Fruit fly (Drosophila melanogaster) whole organism, prepupa: ENCODE data around the gene Nse4.

ENCODE experiments used
- CG11902 ChIP-seq: fragments of 200-800 bp; sonication (Bioruptor generic); optimal IDR thresholded peaks from 3 replicates; lab custom pipeline; 2016; ENCODE audit warnings: missing biosample characterization, missing genetic modification characterization
- CG15336 ChIP-seq: fragments of 200-800 bp; sonication (Bioruptor generic); IDR thresholded peaks from 2 replicates; pipeline ENCODE4 v1.3.6; 2022; ENCODE audit warnings: missing biosample characterization, missing genetic modification characterization
- CG1621 ChIP-seq: fragments of 200-800 bp; sonication (Bioruptor generic); optimal IDR thresholded peaks from 3 replicates; lab custom pipeline; 2018; ENCODE audit warnings: missing biosample characterization, mild to moderate bottlenecking, missing genetic modification characterization
- CG16779 ChIP-seq: fragments of 200-800 bp; sonication (Bioruptor generic); optimal IDR thresholded peaks from 3 replicates; lab custom pipeline; 2017; ENCODE audit warnings: missing biosample characterization, mild to moderate bottlenecking, missing genetic modification characterization
- CG3032 ChIP-seq: fragments of 200-800 bp; optimal IDR thresholded peaks from 2 replicates; lab custom pipeline; 2019; ENCODE audit warnings: missing biosample characterization, mild to moderate bottlenecking, missing genetic modification characterization, moderate library complexity
- CG31627 ChIP-seq: fragments of 200-800 bp; sonication (Bioruptor generic); optimal IDR thresholded peaks from 3 replicates; lab custom pipeline; 2016; ENCODE audit warnings: missing biosample characterization, missing genetic modification characterization
- CG32006 ChIP-seq: fragments of 200-800 bp; sonication (Bioruptor generic); optimal IDR thresholded peaks from 3 replicates; lab custom pipeline; 2017; ENCODE audit warnings: missing biosample characterization, mild to moderate bottlenecking, missing genetic modification characterization
- CG34406 ChIP-seq: fragments of 200-800 bp; sonication (Bioruptor generic); optimal IDR thresholded peaks from 3 replicates; lab custom pipeline; 2016; ENCODE audit warnings: missing biosample characterization, missing genetic modification characterization
- CG4318 ChIP-seq: fragments of 200-800 bp; sonication (Bioruptor generic); optimal IDR thresholded peaks from 3 replicates; lab custom pipeline; 2017; ENCODE audit warnings: missing biosample characterization, mild to moderate bottlenecking, missing genetic modification characterization
- CG6163 ChIP-seq: fragments of 200-800 bp; sonication (Bioruptor generic); IDR thresholded peaks from 3 replicates; pipeline ENCODE4 v1.3.6; 2022; ENCODE audit warnings: missing biosample characterization, missing genetic modification characterization
- CG6276 ChIP-seq: fragments of 200-800 bp; sonication (Bioruptor generic); optimal IDR thresholded peaks from 2 replicates; lab custom pipeline; 2017; ENCODE audit warnings: missing biosample characterization, mild to moderate bottlenecking, missing genetic modification characterization
- CG6792 ChIP-seq: fragments of 200-800 bp; sonication (Bioruptor generic); optimal IDR thresholded peaks from 3 replicates; lab custom pipeline; 2016; ENCODE audit warnings: missing biosample characterization, missing genetic modification characterization
- CG6854 ChIP-seq: fragments of 200-800 bp; sonication (Bioruptor generic); optimal IDR thresholded peaks from 2 replicates; lab custom pipeline; 2017; ENCODE audit warnings: missing biosample characterization, mild to moderate bottlenecking, missing genetic modification characterization
- CG8119 ChIP-seq: fragments of 200-800 bp; sonication (Bioruptor generic); IDR thresholded peaks from 3 replicates; pipeline ENCODE4 v1.3.6; 2022; ENCODE audit warnings: missing biosample characterization, missing genetic modification characterization
- CG8319 ChIP-seq: fragments of 200-800 bp; sonication (Bioruptor generic); optimal IDR thresholded peaks from 3 replicates; lab custom pipeline; 2016; ENCODE audit warnings: missing biosample characterization, missing genetic modification characterization
- CG8632 ChIP-seq: fragments of 200-800 bp; sonication (Bioruptor generic); optimal IDR thresholded peaks from 3 replicates; lab custom pipeline; 2016; ENCODE audit warnings: missing biosample characterization, missing genetic modification characterization
- Eip75B ChIP-seq: fragments of 200-800 bp; sonication (Bioruptor generic); optimal IDR thresholded peaks from 3 replicates; lab custom pipeline; 2016; ENCODE audit warnings: missing biosample characterization, missing genetic modification characterization
- Eip78C ChIP-seq: fragments of 200-800 bp; sonication (Bioruptor generic); peaks from one replicate; lab custom pipeline; 2016; ENCODE audit warnings: missing biosample characterization, missing genetic modification characterization
- Eip93F ChIP-seq: fragments of 200-800 bp; sonication (Bioruptor generic); optimal IDR thresholded peaks from 2 replicates; lab custom pipeline; 2016; ENCODE audit warnings: missing biosample characterization, mild to moderate bottlenecking, missing genetic modification characterization
- Ets96B ChIP-seq: fragments of 200-800 bp; optimal IDR thresholded peaks from 2 replicates; lab custom pipeline; 2019; ENCODE audit warnings: missing biosample characterization, mild to moderate bottlenecking, missing genetic modification characterization, moderate library complexity
- Hr38 ChIP-seq: sonication (Bioruptor generic); optimal IDR thresholded peaks from 2 replicates; lab custom pipeline; 2016; ENCODE audit warnings: missing biosample characterization, missing genetic modification characterization
- Hr39 ChIP-seq: fragments of 200-800 bp; sonication (Bioruptor generic); optimal IDR thresholded peaks from 2 replicates; lab custom pipeline; 2016; ENCODE audit warnings: missing biosample characterization, missing genetic modification characterization
- Hr4 ChIP-seq: fragments of 200-800 bp; sonication (Bioruptor generic); optimal IDR thresholded peaks from 3 replicates; lab custom pipeline; 2016; ENCODE audit warnings: missing biosample characterization, missing genetic modification characterization
- Met ChIP-seq: fragments of 200-800 bp; sonication (Bioruptor generic); optimal IDR thresholded peaks from 3 replicates; lab custom pipeline; 2016; ENCODE audit warnings: missing biosample characterization, missing genetic modification characterization
- OdsH ChIP-seq: fragments of 200-800 bp; sonication (Bioruptor generic); optimal IDR thresholded peaks from 3 replicates; lab custom pipeline; 2016; ENCODE audit warnings: missing biosample characterization, missing genetic modification characterization
- Sox102F ChIP-seq: fragments of 200-800 bp; sonication (Bioruptor generic); optimal IDR thresholded peaks from 2 replicates; lab custom pipeline; 2016; ENCODE audit warnings: missing biosample characterization, mild to moderate bottlenecking, missing genetic modification characterization
- Sox15 ChIP-seq: fragments of 200-800 bp; sonication (Bioruptor generic); optimal IDR thresholded peaks from 3 replicates; lab custom pipeline; 2016; ENCODE audit warnings: missing biosample characterization, missing genetic modification characterization
- achi ChIP-seq: fragments of 200-800 bp; sonication (Bioruptor generic); optimal IDR thresholded peaks from 3 replicates; lab custom pipeline; 2016; ENCODE audit warnings: missing biosample characterization, missing genetic modification characterization
- acj6 ChIP-seq: fragments of 200-800 bp; sonication (Bioruptor generic); optimal IDR thresholded peaks from 3 replicates; lab custom pipeline; 2016; ENCODE audit warnings: missing biosample characterization, missing genetic modification characterization
- cyc ChIP-seq: fragments of 200-800 bp; sonication (Bioruptor generic); optimal IDR thresholded peaks from 3 replicates; lab custom pipeline; 2016; ENCODE audit warnings: missing biosample characterization, missing genetic modification characterization
- dac ChIP-seq: fragments of 200-800 bp; sonication (Bioruptor generic); optimal IDR thresholded peaks from 2 replicates; lab custom pipeline; 2017; ENCODE audit warnings: missing biosample characterization, mild to moderate bottlenecking, missing genetic modification characterization
- eg ChIP-seq: fragments of 200-800 bp; sonication (Bioruptor generic); IDR thresholded peaks from 3 replicates; pipeline ENCODE4 v1.3.6; 2022; ENCODE audit warnings: missing biosample characterization, missing genetic modification characterization
- esn ChIP-seq: fragments of 200-800 bp; sonication (Bioruptor generic); optimal IDR thresholded peaks from 2 replicates; lab custom pipeline; 2016; ENCODE audit warnings: missing biosample characterization, mild to moderate bottlenecking, missing genetic modification characterization, moderate library complexity
- fd59A ChIP-seq: fragments of 200-800 bp; sonication (Bioruptor generic); optimal IDR thresholded peaks from 2 replicates; lab custom pipeline; 2017; ENCODE audit warnings: missing biosample characterization, mild to moderate bottlenecking, missing genetic modification characterization, missing genetic modification reagents
- fkh ChIP-seq: fragments of 200-800 bp; sonication (Bioruptor generic); optimal IDR thresholded peaks from 3 replicates; lab custom pipeline; 2017; ENCODE audit warnings: missing biosample characterization, mild to moderate bottlenecking, missing genetic modification characterization, moderate library complexity
- lz ChIP-seq: fragments of 200-800 bp; sonication (Bioruptor generic); optimal IDR thresholded peaks from 3 replicates; lab custom pipeline; 2016; ENCODE audit warnings: missing biosample characterization, missing genetic modification characterization
- topi ChIP-seq: fragments of 200-800 bp; sonication (Bioruptor generic); optimal IDR thresholded peaks from 3 replicates; lab custom pipeline; 2016; ENCODE audit warnings: missing biosample characterization, missing genetic modification characterization
- vri ChIP-seq: fragments of 200-800 bp; sonication (Bioruptor generic); optimal IDR thresholded peaks from 3 replicates; lab custom pipeline; 2016; ENCODE audit warnings: missing biosample characterization, mild to moderate bottlenecking, missing genetic modification characterization

Nse4 gene

DNA sequence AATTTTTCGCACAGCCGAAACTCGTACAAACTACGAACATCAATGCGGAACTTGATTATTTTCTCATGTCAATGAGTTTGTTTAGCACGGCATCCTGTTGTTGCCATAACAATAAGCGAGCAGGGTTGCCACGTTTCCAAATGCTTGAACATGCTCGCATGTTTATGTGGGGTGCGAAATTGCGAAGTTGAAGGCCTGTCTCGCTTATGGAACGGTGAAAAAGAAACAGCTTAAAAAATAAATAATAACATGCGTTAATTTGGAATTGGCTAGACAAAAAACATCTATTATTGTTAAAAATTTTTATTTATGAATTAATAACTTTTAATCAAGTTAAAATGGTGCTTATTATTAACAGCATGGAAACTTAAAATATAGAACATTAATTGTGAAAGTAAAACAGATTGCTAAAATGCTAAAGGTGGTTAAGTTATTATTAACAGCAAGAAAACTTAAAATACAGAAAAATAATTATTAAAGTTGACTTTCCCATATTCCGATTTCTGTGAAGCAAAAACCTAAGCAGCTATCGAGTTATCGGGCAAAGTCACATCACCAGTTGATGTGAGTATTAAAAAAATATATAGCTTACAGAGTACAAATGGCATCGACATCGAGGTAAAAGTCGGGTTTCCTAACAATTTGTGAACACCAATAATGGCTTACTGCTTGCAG is 8.3 kb upstream of the Nse4 start, which contains the start of the genes Bug22 and TfIIB:
Gene Bug22, minus strand, starts transcription at position 117 of the 675 bp plus-strand sequence.
Gene TfIIB, plus strand, starts transcription at position 537 of the 675 bp plus-strand sequence.
- TF ChIP-seq Sox15 (GFP tag; lab: Kevin White, UChicago), result peak; percentile 41
- TF ChIP-seq CG32006 (GFP tag; lab: Kevin White, UChicago), result no peak
- TF ChIP-seq CG34406 (GFP tag; lab: Kevin White, UChicago), result peak; percentile 64
- peak; percentile 91 for TF ChIP-seq Eip78C (GFP tag; lab: Kevin White, UChicago)
- no peak for TF ChIP-seq Met (GFP tag; lab: Kevin White, UChicago)
- no peak for TF ChIP-seq fd59A (GFP tag; lab: Kevin White, UChicago)
- 0 out of 2 replicates have a peak, but pooled peaks have one; percentile 30 for TF ChIP-seq CG15336 (GFP tag; lab: Robert Waterston, UW)
- no peak for TF ChIP-seq Hr4
- TF ChIP-seq CG6276 (GFP tag; lab: Kevin White, UChicago), result no peak
- TF ChIP-seq Eip75B (GFP tag; lab: Kevin White, UChicago), result no peak
- TF ChIP-seq Hr38 (GFP tag; lab: Kevin White, UChicago), result no peak
- TF ChIP-seq fkh, result peak; percentile 68
- peak; percentile 75 for TF ChIP-seq CG31627
- peak; percentile 59 for TF ChIP-seq CG3032 (tag; lab: Kevin White, UChicago)
- peak; percentile 57 for TF ChIP-seq CG6792 (GFP tag; lab: Kevin White, UChicago)
- TF ChIP-seq CG8319 (GFP tag; lab: Kevin White, UChicago), result peak; percentile 25
- no peak for TF ChIP-seq dac
- TF ChIP-seq eg, result no peak; the same call in 2 of the 3 replicates
- peak; percentile 74 for TF ChIP-seq acj6 (GFP tag; lab: Kevin White, UChicago)
- TF ChIP-seq cyc (GFP tag; lab: Kevin White, UChicago), result peak; percentile 78
- no peak for TF ChIP-seq vri (GFP tag; lab: Kevin White, UChicago)
- TF ChIP-seq topi (GFP tag; lab: Kevin White, UChicago), result peak; percentile 69
- no peak for TF ChIP-seq Eip93F (GFP tag; lab: Kevin White, UChicago)
- peak; percentile 82 for TF ChIP-seq esn (GFP tag; lab: Kevin White, UChicago)
- TF ChIP-seq Ets96B (tag; lab: Kevin White, UChicago), result peak; percentile 53
- peak; percentile 71; the same call in 2 of the 3 replicates for TF ChIP-seq CG6163
- no peak for TF ChIP-seq Hr39 (GFP tag; lab: Kevin White, UChicago)
- peak; percentile 72 for TF ChIP-seq lz

DNA sequence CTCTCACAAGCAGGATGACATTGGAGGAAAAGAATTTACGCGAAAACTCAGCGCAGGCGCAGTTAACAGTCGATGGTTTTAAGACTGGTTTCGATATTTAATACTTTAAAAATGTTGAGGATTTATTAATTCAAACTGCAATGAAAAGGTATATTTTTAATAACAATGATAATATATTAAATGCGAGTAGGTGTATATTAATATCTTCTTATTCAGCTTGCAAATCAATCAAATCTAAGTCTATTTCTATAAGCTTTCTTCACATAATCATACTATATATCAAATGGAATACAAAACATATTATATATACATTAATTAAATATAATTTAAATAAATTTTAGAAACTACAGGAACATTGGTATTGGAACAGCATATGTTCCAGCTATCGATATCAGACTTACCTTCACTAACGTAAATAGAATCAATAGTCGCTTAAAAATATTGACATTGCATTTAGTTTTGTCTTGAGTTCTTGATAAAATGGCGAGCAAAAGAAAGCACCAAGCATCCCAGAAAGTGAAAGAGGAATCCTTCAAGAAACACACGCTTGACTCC is 3.6 kb upstream of the Nse4 start, which contains the start of the genes TBC1D16 and holn1:
Gene TBC1D16, minus strand, starts transcription at position 51 of the 555 bp plus-strand sequence.
Gene holn1, plus strand, starts transcription at position 390 of the 555 bp plus-strand sequence.
- TF ChIP-seq achi (GFP tag; lab: Kevin White, UChicago) (no peak), fkh (peak; percentile 96)
- TF ChIP-seq, all 60 proteins: peak for 1

DNA sequence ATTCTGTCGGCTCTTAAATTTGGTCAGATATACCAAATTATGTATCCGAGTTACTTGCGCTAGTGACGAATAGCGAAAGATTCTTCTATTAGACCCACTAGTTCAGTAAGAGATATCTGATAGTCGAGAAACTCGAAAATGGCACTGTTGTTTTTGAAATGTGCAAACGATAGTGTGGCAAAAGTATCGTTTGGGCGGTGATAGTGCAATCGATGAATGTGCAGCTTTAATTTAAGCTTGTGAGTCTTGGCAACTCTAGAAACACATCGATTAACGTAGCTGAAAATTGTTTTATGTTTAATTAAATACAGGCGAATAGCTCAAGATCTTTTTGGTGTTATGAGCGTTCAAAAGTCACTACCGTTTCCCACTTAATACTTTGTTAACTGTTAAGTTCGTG is 1.9 kb upstream of the Nse4 start, which contains the start of gene STUB1:
Gene STUB1, plus strand, starts transcription at position 232 of the 400 bp plus-strand sequence.
- TF ChIP-seq Ets96B (tag; lab: Kevin White, UChicago) (no peak), achi (GFP tag; lab: Kevin White, UChicago) (no peak), Sox102F (GFP tag; lab: Kevin White, UChicago) (no peak), topi (GFP tag; lab: Kevin White, UChicago) (no peak), CG1621 (no peak), CG31627 (peak; percentile 8), CG8119 (GFP tag; lab: Robert Waterston, UW) (no peak), esn (GFP tag; lab: Kevin White, UChicago) (peak; percentile 36), OdsH (GFP tag; lab: Kevin White, UChicago) (no peak), Hr38 (GFP tag; lab: Kevin White, UChicago) (no peak), CG15336 (GFP tag; lab: Robert Waterston, UW) (no peak), CG11902 (no peak), cyc (GFP tag; lab: Kevin White, UChicago) (no peak), fkh (peak; percentile 14), CG4318 (GFP tag; lab: Kevin White, UChicago) (no peak), Eip75B (GFP tag; lab: Kevin White, UChicago) (no peak), acj6 (GFP tag; lab: Kevin White, UChicago) (no peak), CG16779 (tag; lab: Kevin White, UChicago) (no peak), CG6854 (no peak), lz (no peak), CG8632 (GFP tag; lab: Kevin White, UChicago) (no peak), Hr39 (GFP tag; lab: Kevin White, UChicago) (no peak), Met (GFP tag; lab: Kevin White, UChicago) (no peak), Eip93F (GFP tag; lab: Kevin White, UChicago) (no peak), Hr4 (no peak)
